Fruit fly (Drosophila melanogaster): ENCODE results near the gene CG5050.

DNA sequence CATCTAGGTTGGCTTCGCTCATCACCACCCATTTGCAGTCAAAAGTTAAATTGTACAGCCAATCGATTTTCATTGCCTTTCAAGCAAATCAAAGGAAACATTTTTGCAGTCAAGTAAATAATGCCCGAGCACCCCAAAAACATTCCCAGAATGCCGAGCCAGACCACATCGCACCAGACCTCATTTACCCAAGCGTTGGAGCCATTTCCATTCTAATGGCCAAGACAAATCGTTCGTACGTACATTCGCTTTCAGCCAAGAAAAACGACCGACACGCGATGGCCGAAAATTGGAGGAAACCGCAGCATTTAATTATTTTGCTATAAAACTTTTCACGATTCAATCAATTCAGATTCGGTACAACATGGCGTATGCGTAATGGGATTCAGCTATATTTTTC lies 27.7 kb upstream of the CG5050 start:
- TF ChIP-seq CG9948 (tag; optimal IDR thresholded peaks at IDR 0.05): no peak
- no peak for TF ChIP-seq gl (tag; optimal IDR thresholded peaks at IDR 0.05)
- TF ChIP-seq EcR (GFP tag; optimal IDR thresholded peaks at IDR 0.05): no peak
- no peak for TF ChIP-seq Pif1B (GFP tag; optimal IDR thresholded peaks at IDR 0.05)
- TF ChIP-seq CG8301 (tag; optimal IDR thresholded peaks at IDR 0.05): no peak
- TF ChIP-seq Ets98B (GFP tag; IDR thresholded peaks at IDR 0.05): no peak
- TF ChIP-seq rn (GFP tag; IDR thresholded peaks at IDR 0.05): no peak
- no peak for TF ChIP-seq CG14655 (GFP tag; optimal IDR thresholded peaks at IDR 0.05)
- TF ChIP-seq CG4496 (GFP tag; IDR thresholded peaks at IDR 0.05): no peak
- TF ChIP-seq CG13204 (GFP tag; optimal IDR thresholded peaks at IDR 0.05): no peak
- TF ChIP-seq CG10348 (GFP tag; IDR thresholded peaks at IDR 0.05): no peak
- no peak for TF ChIP-seq fd96Ca (GFP tag; IDR thresholded peaks at IDR 0.05)
- TF ChIP-seq CG12605 (GFP tag; IDR thresholded peaks at IDR 0.05): no peak
- no peak for TF ChIP-seq CG32121 (GFP tag; IDR thresholded peaks at IDR 0.05)
